Fruit fly (Drosophila melanogaster) whole organism, wandering third instar larva: Measurements from ENCODE around the gene CheA86a.
A peak's percentile ranks its signal among the peaks of the same experiment; 100 is the strongest.

Source experiments
- Abd-B ChIP-seq: fragments of >200 bp; optimal IDR thresholded peaks from 2 replicates; lab custom pipeline; 2017; ENCODE audit warnings: missing biosample characterization, missing genetic modification characterization
- CG32264 ChIP-seq: fragments of 200-800 bp; sonication (Bioruptor generic); optimal IDR thresholded peaks from 2 replicates; lab custom pipeline; 2016; ENCODE audit warnings: missing biosample characterization, missing genetic modification characterization
- CG9705 ChIP-seq: fragments of 200-800 bp; sonication (Bioruptor generic); optimal IDR thresholded peaks from 2 replicates; lab custom pipeline; 2018; ENCODE audit warnings: missing biosample characterization, mild to moderate bottlenecking, missing genetic modification characterization
- CrebA ChIP-seq: fragments of 200-800 bp; sonication (Bioruptor generic); optimal IDR thresholded peaks from 2 replicates; lab custom pipeline; 2016; ENCODE audit warnings: missing biosample characterization, mild to moderate bottlenecking, missing genetic modification characterization, borderline replicate concordance
- Dfd ChIP-seq: fragments of >200 bp; optimal IDR thresholded peaks from 2 replicates; lab custom pipeline; 2017; ENCODE audit warnings: missing biosample characterization, missing genetic modification characterization
- Dif ChIP-seq: fragments of 200-275, 200-300 bp; sonication (Bioruptor generic); optimal IDR thresholded peaks from 2 replicates; lab custom pipeline; 2018; ENCODE audit warnings: missing biosample characterization, missing genetic modification characterization; ENCODE audit not compliant: partially characterized antibody
- GATAd ChIP-seq: sonication (Bioruptor generic); optimal IDR thresholded peaks from 2 replicates; lab custom pipeline; 2016; ENCODE audit warnings: missing biosample characterization, missing genetic modification characterization
- HLH106 ChIP-seq: fragments of 200-800 bp; optimal IDR thresholded peaks from 3 replicates; lab custom pipeline; 2019; ENCODE audit warnings: missing biosample characterization, mild to moderate bottlenecking, missing genetic modification characterization, moderate library complexity
- Hnf4 ChIP-seq: fragments of 200-800 bp; sonication (Bioruptor generic); optimal IDR thresholded peaks from 2 replicates; lab custom pipeline; 2016; ENCODE audit warnings: missing biosample characterization, mild to moderate bottlenecking, missing genetic modification characterization
- Hr78 ChIP-seq: fragments of >200 bp; optimal IDR thresholded peaks from 2 replicates; lab custom pipeline; 2017; ENCODE audit warnings: missing biosample characterization, missing genetic modification characterization
- Hr83 ChIP-seq: fragments of 200-300 bp; sonication (Bioruptor generic); optimal IDR thresholded peaks from 2 replicates; lab custom pipeline; 2016; ENCODE audit warnings: missing biosample characterization, mild to moderate bottlenecking, missing genetic modification characterization, moderate library complexity; ENCODE audit not compliant: poor library complexity, severe bottlenecking
- Jra ChIP-seq: sonication (Bioruptor generic); optimal IDR thresholded peaks from 2 replicates; lab custom pipeline; 2016; ENCODE audit warnings: missing biosample characterization, missing genetic modification characterization
- Mio ChIP-seq: sonication (Bioruptor generic); optimal IDR thresholded peaks from 2 replicates; lab custom pipeline; 2016; ENCODE audit warnings: missing biosample characterization, missing genetic modification characterization
- Myc ChIP-seq: fragments of >200 bp; optimal IDR thresholded peaks from 2 replicates; lab custom pipeline; 2017
- N ChIP-seq: fragments of >200 bp; optimal IDR thresholded peaks from 2 replicates; lab custom pipeline; 2018; ENCODE audit warnings: missing biosample characterization, missing external identifiers, missing genetic modification characterization
- OdsH ChIP-seq: fragments of 200-800 bp; sonication (Bioruptor generic); optimal IDR thresholded peaks from 2 replicates; lab custom pipeline; 2016; ENCODE audit warnings: missing biosample characterization, mild to moderate bottlenecking, missing genetic modification characterization
- Rel ChIP-seq, 2 experiments: fragments of 200-800 bp; sonication (Bioruptor generic) in 1 of 2; optimal IDR thresholded peaks; 2 replicates in 1 of 2; 3 replicates in 1 of 2; lab custom pipeline; 2016 to 2019; ENCODE audit warnings: mild to moderate bottlenecking in 2 of 2, missing biosample characterization in 2 of 2, missing genetic modification characterization in 2 of 2, moderate library complexity in 1 of 2
- Sp1 ChIP-seq: fragments of 200-800 bp; sonication (Bioruptor generic); optimal IDR thresholded peaks from 3 replicates; lab custom pipeline; 2019; ENCODE audit warnings: missing biosample characterization, mild to moderate bottlenecking, missing genetic modification characterization, moderate library complexity
- Vsx2 ChIP-seq: fragments of 200-300, 225-300 bp; sonication (Bioruptor generic); optimal IDR thresholded peaks from 2 replicates; lab custom pipeline; 2018; ENCODE audit warnings: missing biosample characterization, missing genetic modification characterization; ENCODE audit not compliant: partially characterized antibody
- br ChIP-seq: fragments of 200-800 bp; sonication (Bioruptor generic); optimal IDR thresholded peaks from 2 replicates; lab custom pipeline; 2016; ENCODE audit warnings: missing biosample characterization, missing genetic modification characterization
- brk ChIP-seq: fragments of 200-800 bp; sonication (Bioruptor generic); optimal IDR thresholded peaks from 2 replicates; lab custom pipeline; 2016; ENCODE audit warnings: missing biosample characterization, mild to moderate bottlenecking, missing genetic modification characterization
- dl ChIP-seq, 2 experiments: fragments of 175-275, 200-275 bp in 1 of 2; fragments of 200-275 bp in 1 of 2; sonication (Bioruptor generic); optimal IDR thresholded peaks; lab custom pipeline; 2018; ENCODE audit warnings: mild to moderate bottlenecking in 2 of 2, missing biosample characterization in 2 of 2, missing genetic modification characterization in 2 of 2, moderate library complexity in 2 of 2; ENCODE audit not compliant: partially characterized antibody in 2 of 2, insufficient read depth in 1 of 2
- dmrt93B ChIP-seq: fragments of 200-800 bp; sonication (Bioruptor generic); optimal IDR thresholded peaks from 2 replicates; lab custom pipeline; 2018; ENCODE audit warnings: missing biosample characterization, mild to moderate bottlenecking, missing genetic modification characterization
- dsf ChIP-seq: sonication (Bioruptor generic); optimal IDR thresholded peaks from 2 replicates; lab custom pipeline; 2016; ENCODE audit warnings: missing biosample characterization, missing genetic modification characterization, borderline replicate concordance
- ey ChIP-seq: fragments of 200-800 bp; sonication (Bioruptor generic); optimal IDR thresholded peaks from 2 replicates; lab custom pipeline; 2016; ENCODE audit warnings: missing biosample characterization, missing genetic modification characterization
- foxo ChIP-seq, 2 experiments: fragments of 200-800 bp; sonication (Bioruptor generic); optimal IDR thresholded peaks; 2 replicates in 1 of 2; 3 replicates in 1 of 2; lab custom pipeline; 2016 to 2017; ENCODE audit warnings: missing biosample characterization in 2 of 2, missing genetic modification characterization in 2 of 2
- fru ChIP-seq: fragments of 200-800 bp; sonication (Bioruptor generic); optimal IDR thresholded peaks from 3 replicates; lab custom pipeline; 2016; ENCODE audit warnings: missing biosample characterization, mild to moderate bottlenecking, missing genetic modification characterization
- h ChIP-seq: fragments of 200-800 bp; sonication (Bioruptor generic); optimal IDR thresholded peaks from 3 replicates; lab custom pipeline; 2016; ENCODE audit warnings: missing biosample characterization, mild to moderate bottlenecking, missing genetic modification characterization
- jim ChIP-seq: fragments of 175-275, 200-325 bp; sonication (Bioruptor generic); optimal IDR thresholded peaks from 2 replicates; lab custom pipeline; 2016; ENCODE audit warnings: missing biosample characterization, mild to moderate bottlenecking, missing genetic modification characterization
- lola ChIP-seq: fragments of >200 bp; optimal IDR thresholded peaks from 2 replicates; lab custom pipeline; 2017; ENCODE audit warnings: missing biosample characterization, missing genetic modification characterization
- pan ChIP-seq: fragments of >200 bp; optimal IDR thresholded peaks from 2 replicates; lab custom pipeline; 2017
- psq ChIP-seq: fragments of 200-800 bp; sonication (Bioruptor generic); optimal IDR thresholded peaks from 3 replicates; lab custom pipeline; 2017; ENCODE audit warnings: missing biosample characterization, mild to moderate bottlenecking, missing genetic modification characterization, moderate library complexity
- rgr ChIP-seq: fragments of 200-800 bp; sonication (Bioruptor generic); optimal IDR thresholded peaks from 3 replicates; lab custom pipeline; 2016; ENCODE audit warnings: missing biosample characterization, mild to moderate bottlenecking, missing genetic modification characterization
- sage ChIP-seq: fragments of 200-800 bp; sonication (Bioruptor generic); optimal IDR thresholded peaks from 2 replicates; lab custom pipeline; 2016; ENCODE audit warnings: missing biosample characterization, mild to moderate bottlenecking, missing genetic modification characterization
- sv ChIP-seq: fragments of 200-800 bp; sonication (Bioruptor generic); optimal IDR thresholded peaks from 3 replicates; lab custom pipeline; 2016; ENCODE audit warnings: missing biosample characterization, missing genetic modification characterization
- tai ChIP-seq: sonication (Bioruptor generic); optimal IDR thresholded peaks from 2 replicates; lab custom pipeline; 2016; ENCODE audit warnings: missing biosample characterization, missing genetic modification characterization
- usp ChIP-seq: fragments of >200 bp; optimal IDR thresholded peaks from 2 replicates; lab custom pipeline; 2017; ENCODE audit warnings: missing biosample characterization, missing genetic modification characterization
- woc ChIP-seq: sonication (Bioruptor generic); optimal IDR thresholded peaks from 2 replicates; lab custom pipeline; 2016; ENCODE audit warnings: missing biosample characterization, mild to moderate bottlenecking, missing genetic modification characterization

Gene CheA86a

dm6 chr3R:11154576-11155113 lies 9.6 kb upstream of the CheA86a start, which contains the start of gene Ugt302E1:
Gene Ugt302E1, plus strand, starts transcription at chr3R:11154626.
- TF ChIP-seq Hr78 (GFP tag; lab: Kevin White, UChicago) (no peak), ey (GFP tag; lab: Kevin White, UChicago) (no peak)

- peak; percentile 60 for TF ChIP-seq OdsH (GFP tag; lab: Kevin White, UChicago)
- TF ChIP-seq Myc (lab: Kevin White, UChicago), result no peak
- TF ChIP-seq Dfd (GFP tag; lab: Kevin White, UChicago), result no peak
- TF ChIP-seq CG32264 (GFP tag; lab: Kevin White, UChicago), result no peak
- no peak for TF ChIP-seq usp (GFP tag; lab: Kevin White, UChicago)
- no peak for TF ChIP-seq CrebA (GFP tag; lab: Kevin White, UChicago)
- no peak for TF ChIP-seq jim (GFP tag; lab: Kevin White, UChicago)
- TF ChIP-seq Vsx2 (GFP tag; lab: Kevin White, UChicago), result no peak
- TF ChIP-seq rgr, result peak; percentile 63
- TF ChIP-seq tai (GFP tag; lab: Kevin White, UChicago), result no peak
- no peak for TF ChIP-seq Hnf4 (GFP tag; lab: Kevin White, UChicago)
- no peak for TF ChIP-seq Hr83 (GFP tag; lab: Kevin White, UChicago)
- TF ChIP-seq sage (GFP tag; lab: Kevin White, UChicago), result peak; percentile 54
- TF ChIP-seq fru (GFP tag; lab: Kevin White, UChicago), result peak; percentile 54
- TF ChIP-seq Hr78 (GFP tag; lab: Kevin White, UChicago), result no peak
- TF ChIP-seq foxo (GFP tag; optimal IDR thresholded peaks at IDR 0.05; lab: Kevin White, UChicago), result peak in 1 of 2 experiments; percentile 73
- TF ChIP-seq HLH106, result peak; percentile 73
- no peak for TF ChIP-seq Abd-B (GFP tag; lab: Kevin White, UChicago)
- TF ChIP-seq Jra (GFP tag; lab: Kevin White, UChicago), result no peak
- TF ChIP-seq woc (GFP tag; lab: Kevin White, UChicago), result peak; percentile 15
- TF ChIP-seq psq (GFP tag; lab: Kevin White, UChicago), result peak; percentile 40
- TF ChIP-seq brk (GFP tag; lab: Kevin White, UChicago), result no peak
- TF ChIP-seq lola, result no peak
- peak; percentile 57 for TF ChIP-seq dmrt93B (GFP tag; lab: Kevin White, UChicago)
- no peak for TF ChIP-seq dsf (GFP tag; lab: Kevin White, UChicago)
- TF ChIP-seq dl (GFP tag; optimal IDR thresholded peaks at IDR 0.05; lab: Kevin White, UChicago; ENCODE audit: insufficient read depth in 1 of 2, partially characterized antibody in 2 of 2), result no peak
- TF ChIP-seq ey (GFP tag; lab: Kevin White, UChicago), result no peak
- no peak for TF ChIP-seq CG9705 (GFP tag; lab: Kevin White, UChicago)
- no peak for TF ChIP-seq N
- TF ChIP-seq Dif (GFP tag; lab: Kevin White, UChicago), result no peak
- TF ChIP-seq Rel (GFP tag; optimal IDR thresholded peaks at IDR 0.05; lab: Kevin White, UChicago), result peak; percentile 46
- TF ChIP-seq Rel (tag; optimal IDR thresholded peaks at IDR 0.05; lab: Kevin White, UChicago), result no peak
- no peak for TF ChIP-seq pan (lab: Kevin White, UChicago)
- no peak for TF ChIP-seq sv (GFP tag; lab: Kevin White, UChicago)
- TF ChIP-seq Mio, result no peak
- TF ChIP-seq br, result no peak
- peak; percentile 71 for TF ChIP-seq h (GFP tag; lab: Kevin White, UChicago)
- no peak for TF ChIP-seq GATAd (GFP tag; lab: Kevin White, UChicago)
- peak; percentile 62 for TF ChIP-seq Sp1
Observed at dm6 chr3R:11153799-11154273, 8.8 kb upstream of the CheA86a start, which contains the start of gene Ugt302K1. Gene Ugt302K1, minus strand, starts transcription at chr3R:11153849.
